Fruit fly (Drosophila melanogaster): ENCODE data around the gene Top2.

Gene Top2

DNA sequence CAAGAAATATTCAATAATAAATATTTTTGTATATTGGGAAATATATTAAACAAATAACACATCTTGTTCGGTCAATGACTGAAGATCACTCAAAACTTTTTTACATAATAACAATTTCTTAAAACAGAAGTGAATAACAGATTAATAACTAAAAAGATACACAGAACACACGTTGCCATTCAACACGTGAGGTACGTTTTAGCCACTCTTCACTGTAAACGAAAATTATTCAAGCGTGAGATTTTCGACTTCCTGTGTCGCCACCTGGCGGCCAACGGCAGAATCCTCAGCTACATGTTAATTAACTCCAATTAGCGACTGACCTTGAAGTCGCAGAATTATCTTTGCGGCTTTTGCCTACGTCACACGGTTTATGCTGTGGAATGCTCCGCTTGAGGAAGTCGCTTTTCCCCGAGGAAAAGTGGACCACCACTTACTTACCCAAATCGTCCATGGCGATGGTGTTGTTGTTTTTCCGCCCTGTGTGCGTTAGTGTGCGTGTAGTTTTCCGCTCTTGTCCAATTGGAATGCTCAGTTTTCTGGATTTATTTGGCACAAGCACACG lies 27.4 kb downstream of the Top2 start (continued):
- TF ChIP-seq lilli (GFP tag; optimal IDR thresholded peaks at IDR 0.05) (peak; percentile 78), CG13287 (GFP tag; IDR thresholded peaks at IDR 0.05; ENCODE audit: partially characterized antibody) (no peak), CG1602 (GFP tag; optimal IDR thresholded peaks at IDR 0.05) (peak; percentile 48), insv (GFP tag; optimal IDR thresholded peaks at IDR 0.05) (peak; percentile 87 to 93), CG15696 (tag; optimal IDR thresholded peaks at IDR 0.05) (peak; percentile 60), yki (optimal IDR thresholded peaks at IDR 0.05) (no peak), az2 (GFP tag; optimal IDR thresholded peaks at IDR 0.05) (peak; percentile 72), eve (GFP tag; optimal IDR thresholded peaks at IDR 0.05) (no peak), CG10462 (GFP tag; optimal IDR thresholded peaks at IDR 0.05) (no peak), ind (GFP tag; optimal IDR thresholded peaks at IDR 0.05) (peak; percentile 76), gsb (GFP tag; IDR thresholded peaks at IDR 0.05) (no peak), prd (optimal IDR thresholded peaks at IDR 0.05) (no peak), prd (GFP tag; IDR thresholded peaks at IDR 0.05) (peak; percentile 77), cg (GFP tag; optimal IDR thresholded peaks at IDR 0.05) (no peak), chm (GFP tag; IDR thresholded peaks at IDR 0.05) (no peak), ro (GFP tag; IDR thresholded peaks at IDR 0.05) (no peak), CG6854 (GFP tag; optimal IDR thresholded peaks at IDR 0.05) (peak; percentile 7), Rx (GFP tag; IDR thresholded peaks at IDR 0.05) (peak; percentile 55), CG11695 (GFP tag; IDR thresholded peaks at IDR 0.05) (peak; percentile 54; the same call in 1 of the 3 replicates), Meics (GFP tag; optimal IDR thresholded peaks at IDR 0.05) (peak; percentile 79), BEAF-32 (GFP tag; optimal IDR thresholded peaks at IDR 0.05) (no peak), tgo (GFP tag; IDR thresholded peaks at IDR 0.05) (peak; percentile 69), ftz-f1 (GFP tag; optimal IDR thresholded peaks at IDR 0.05) (peak; percentile 91), CG12299 (tag; optimal IDR thresholded peaks at IDR 0.05) (no peak), bsh (GFP tag; optimal IDR thresholded peaks at IDR 0.05) (peak in 1 of 2 experiments; percentile 73), Ets97D (GFP tag; optimal IDR thresholded peaks at IDR 0.05) (no peak), Xbp1 (GFP tag; optimal IDR thresholded peaks at IDR 0.05) (peak; percentile 77), CG11093 (GFP tag; IDR thresholded peaks at IDR 0.05) (0 out of 3 replicates have a peak, but pooled peaks have one; percentile 27), CG15269 (tag; optimal IDR thresholded peaks at IDR 0.05) (peak; percentile 82), NFAT (GFP tag; IDR thresholded peaks at IDR 0.05) (peak; percentile 77), crc (GFP tag; optimal IDR thresholded peaks at IDR 0.05) (peak; percentile 19), unc-4 (GFP tag; IDR thresholded peaks at IDR 0.05; ENCODE audit: partially characterized antibody) (no peak), fd3F (GFP tag; optimal IDR thresholded peaks at IDR 0.05) (peak; percentile 47), CG17829 (tag; optimal IDR thresholded peaks at IDR 0.05) (peak; percentile 73), CG4424 (GFP tag; optimal IDR thresholded peaks at IDR 0.05) (peak; percentile 74), CG12769 (tag; optimal IDR thresholded peaks at IDR 0.05) (peak; percentile 64), Xrp1 (GFP tag; IDR thresholded peaks at IDR 0.05) (peak; percentile 75), CG16779 (GFP tag; IDR thresholded peaks at IDR 0.05) (no peak), CG43689 (GFP tag; IDR thresholded peaks at IDR 0.05) (peak; percentile 53), ase (GFP tag; IDR thresholded peaks at IDR 0.05) (peak; percentile 75; the same call in 2 of the 3 replicates), Dbx (GFP tag; IDR thresholded peaks at IDR 0.05) (peak; percentile 43; the same call in 2 of the 3 replicates), CG12104 (GFP tag; optimal IDR thresholded peaks at IDR 0.05) (peak; percentile 42), CG17359 (tag; optimal IDR thresholded peaks at IDR 0.05) (peak; percentile 69), nmo (GFP tag; optimal IDR thresholded peaks at IDR 0.05) (peak; percentile 74), CG11504 (tag; optimal IDR thresholded peaks at IDR 0.05) (peak; percentile 82), mam (GFP tag; optimal IDR thresholded peaks at IDR 0.05) (peak; percentile 59), danr (GFP tag; IDR thresholded peaks at IDR 0.05) (peak; percentile 50; the same call in 1 of the 2 replicates), CG17328 (GFP tag; IDR thresholded peaks at IDR 0.05) (peak; percentile 79), btn (GFP tag; optimal IDR thresholded peaks at IDR 0.05) (peak; percentile 3), CG7556 (GFP tag; optimal IDR thresholded peaks at IDR 0.05) (peak; percentile 66), CG10366 (GFP tag; IDR thresholded peaks at IDR 0.05) (peak; percentile 53)

Measured in whole organism, embryonic.